Fruit fly (Drosophila melanogaster): ENCODE results near the gene ssp6.

dm6 chr3L:6105435-6105834, 28.9 kb downstream of the ssp6 start:
- TF ChIP-seq CG8159 (tag; optimal IDR thresholded peaks at IDR 0.05): no peak
- no peak for TF ChIP-seq CG13204 (GFP tag; optimal IDR thresholded peaks at IDR 0.05)
- no peak for TF ChIP-seq CG15710 (tag; optimal IDR thresholded peaks at IDR 0.05)
- TF ChIP-seq D1 (tag; optimal IDR thresholded peaks at IDR 0.05): no peak
- TF ChIP-seq Pif1A (GFP tag; optimal IDR thresholded peaks at IDR 0.05): no peak
